Worm (Caenorhabditis elegans) whole organism, young adult: ENCODE measurements around the gene cima-1.
A peak's percentile ranks its signal among the peaks of the same experiment; 100 is the strongest.

Experiments used
- C06A6.2 ChIP-seq: fragments of 200-800 bp; sonication (Bioruptor generic); conservative IDR thresholded peaks from 2 replicates; pipeline ENCODE4 v1.3.6; 2022; ENCODE audit warnings: missing genetic modification characterization, missing compliant biosample characterization
- F10E7.11 ChIP-seq: sonication (generic microtip); optimal IDR thresholded peaks from 2 replicates; lab custom pipeline; 2017; ENCODE audit warnings: mild to moderate bottlenecking, missing genetic modification characterization, moderate library complexity, missing compliant biosample characterization
- F33H1.4 ChIP-seq: fragments of 200-800 bp; sonication (Bioruptor generic); IDR thresholded peaks from 2 replicates; pipeline ENCODE4 v1.3.6; 2022; ENCODE audit warnings: missing genetic modification reagents, missing genetic modification characterization, missing compliant biosample characterization
- F49E8.2 ChIP-seq: sonication (generic microtip); optimal IDR thresholded peaks from 3 replicates; lab custom pipeline; 2017; ENCODE audit warnings: missing genetic modification characterization, mild to moderate bottlenecking, missing compliant biosample characterization, antibody characterized with exemption, moderate library complexity; ENCODE audit not compliant: insufficient read depth
- F57C9.4 ChIP-seq: sonication (generic microtip); optimal IDR thresholded peaks from 2 replicates; lab custom pipeline; 2017; ENCODE audit warnings: mild to moderate bottlenecking, missing genetic modification characterization, missing compliant biosample characterization
- K11D2.4 ChIP-seq: fragments of 200-800 bp; sonication (Bioruptor generic); IDR thresholded peaks from 2 replicates; pipeline ENCODE4 v1.3.6; 2022; ENCODE audit warnings: missing genetic modification reagents, missing genetic modification characterization, missing compliant biosample characterization
- Y53F4B.3 ChIP-seq: fragments of 200-800 bp; sonication (Bioruptor generic); IDR thresholded peaks from 2 replicates; pipeline ENCODE4 v1.3.6; 2022; ENCODE audit warnings: missing genetic modification reagents, missing genetic modification characterization, missing compliant biosample characterization
- ZK185.1 ChIP-seq: sonication (generic microtip); optimal IDR thresholded peaks from 2 replicates; lab custom pipeline; 2016; ENCODE audit warnings: mild to moderate bottlenecking, missing genetic modification characterization, missing compliant biosample characterization; ENCODE audit not compliant: poor library complexity, severe bottlenecking
- athp-1 ChIP-seq: sonication (generic microtip); optimal IDR thresholded peaks from 2 replicates; lab custom pipeline; 2017; ENCODE audit warnings: mild to moderate bottlenecking, missing genetic modification characterization, missing compliant biosample characterization
- attf-6 ChIP-seq: fragments of 200-800 bp; sonication (Bioruptor generic); IDR thresholded peaks from 2 replicates; pipeline ENCODE4 v1.3.6; 2022; ENCODE audit warnings: missing genetic modification reagents, missing genetic modification characterization, missing compliant biosample characterization
- ceh-40 ChIP-seq: fragments of 200-800 bp; sonication (Bioruptor generic); IDR thresholded peaks from 2 replicates; pipeline ENCODE4 v1.3.6; 2022; ENCODE audit warnings: missing genetic modification characterization, missing compliant biosample characterization
- ceh-79 ChIP-seq: sonication (generic microtip); optimal IDR thresholded peaks from 2 replicates; lab custom pipeline; 2017; ENCODE audit warnings: mild to moderate bottlenecking, missing genetic modification characterization, missing compliant biosample characterization
- chd-7 ChIP-seq: sonication (generic microtip); optimal IDR thresholded peaks from 2 replicates; lab custom pipeline; 2016; ENCODE audit warnings: mild to moderate bottlenecking, missing genetic modification characterization, moderate library complexity, missing compliant biosample characterization
- dox-1 ChIP-seq: fragments of 200-800 bp; sonication (Bioruptor generic); IDR thresholded peaks from 2 replicates; pipeline ENCODE4 v1.3.6; 2022; ENCODE audit warnings: missing genetic modification reagents, missing genetic modification characterization, missing compliant biosample characterization
- efl-1 ChIP-seq: fragments of 150-350 bp; optimal IDR thresholded peaks from 2 replicates; lab custom pipeline; 2014; ENCODE audit warnings: missing biosample characterization, missing genetic modification reagents, missing genetic modification characterization
- egl-44 ChIP-seq: fragments of 200-800 bp; sonication (Bioruptor generic); IDR thresholded peaks from 2 replicates; pipeline ENCODE4 v1.3.6; 2022; ENCODE audit warnings: missing genetic modification reagents, missing genetic modification characterization, missing compliant biosample characterization
- gei-17 ChIP-seq: fragments of 200-800 bp; sonication (Bioruptor generic); optimal IDR thresholded peaks from 2 replicates; lab custom pipeline; 2018; ENCODE audit warnings: mild to moderate bottlenecking, missing genetic modification characterization, missing compliant biosample characterization
- hmg-20 ChIP-seq: fragments of 200-800 bp; sonication (Bioruptor generic); IDR thresholded peaks from 2 replicates; pipeline ENCODE4 v1.3.6; 2022; ENCODE audit warnings: missing genetic modification reagents, missing genetic modification characterization, missing compliant biosample characterization
- lin-26 ChIP-seq: fragments of 200-800 bp; sonication (Bioruptor generic); IDR thresholded peaks from 2 replicates; pipeline ENCODE4 v1.3.6; 2022; ENCODE audit warnings: missing genetic modification reagents, missing genetic modification characterization, missing compliant biosample characterization
- lin-35 ChIP-seq, 3 experiments: fragments of 150-350 bp in 2 of 3; sonication (generic microtip) in 1 of 3; optimal IDR thresholded peaks; 2 replicates each; lab custom pipeline; 2014 to 2018; ENCODE audit warnings: missing biosample characterization in 3 of 3, missing genetic modification characterization in 3 of 3, missing genetic modification reagents in 3 of 3
- madf-3 ChIP-seq: fragments of 200-800 bp; sonication (Bioruptor generic); IDR thresholded peaks from 2 replicates; pipeline ENCODE4 v1.3.6; 2022; ENCODE audit warnings: missing genetic modification reagents, missing genetic modification characterization, missing compliant biosample characterization
- madf-8 ChIP-seq: fragments of 200-800 bp; sonication (Bioruptor generic); conservative IDR thresholded peaks from 2 replicates; pipeline ENCODE4 v1.3.6; 2022; ENCODE audit warnings: missing genetic modification reagents, missing genetic modification characterization, missing compliant biosample characterization
- nhr-120 ChIP-seq: fragments of 200-800 bp; sonication (Bioruptor generic); IDR thresholded peaks from 2 replicates; pipeline ENCODE4 v1.3.6; 2022; ENCODE audit warnings: missing genetic modification characterization, missing compliant biosample characterization
- nhr-80 ChIP-seq: sonication (generic microtip); optimal IDR thresholded peaks from 2 replicates; lab custom pipeline; 2016; ENCODE audit warnings: missing genetic modification characterization, missing compliant biosample characterization
- nhr-90 ChIP-seq: sonication (generic microtip); optimal IDR thresholded peaks from 2 replicates; lab custom pipeline; 2016; ENCODE audit warnings: missing genotype, mild to moderate bottlenecking, missing genetic modification characterization, missing compliant biosample characterization
- sea-2 ChIP-seq: fragments of 200-800 bp; sonication (Bioruptor generic); IDR thresholded peaks from 2 replicates; pipeline ENCODE4 v1.3.6; 2022; ENCODE audit warnings: missing genetic modification characterization, missing compliant biosample characterization
- snpc-1.1 ChIP-seq: sonication (generic microtip); optimal IDR thresholded peaks from 2 replicates; lab custom pipeline; 2017; ENCODE audit warnings: missing genetic modification characterization, mild to moderate bottlenecking, missing compliant biosample characterization, antibody characterized with exemption, moderate library complexity, missing genotype, missing genetic modification reagents; ENCODE audit not compliant: insufficient read depth
- snpc-4 ChIP-seq, 5 experiments: fragments of 150-350 bp in 1 of 5; sonication (generic microtip) in 4 of 5; optimal IDR thresholded peaks; 2 replicates each; lab custom pipeline; 2014 to 2018; ENCODE audit warnings: missing genetic modification characterization in 5 of 5, missing biosample characterization in 3 of 5, antibody characterized with exemption in 2 of 5, mild to moderate bottlenecking in 2 of 5, missing compliant biosample characterization in 2 of 5, missing genotype in 2 of 5, moderate library complexity in 2 of 5, missing genetic modification reagents in 1 of 5
- zfh-2 ChIP-seq: fragments of 200-800 bp; sonication (Bioruptor generic); conservative IDR thresholded peaks from 2 replicates; pipeline ENCODE4 v1.3.6; 2022; ENCODE audit warnings: missing genetic modification reagents, missing genetic modification characterization, missing compliant biosample characterization
- ztf-18 ChIP-seq: sonication (generic microtip); optimal IDR thresholded peaks from 2 replicates; lab custom pipeline; 2016; ENCODE audit warnings: missing genotype, mild to moderate bottlenecking, missing genetic modification characterization, missing compliant biosample characterization
- ztf-22 ChIP-seq: fragments of 200-800 bp; sonication (Bioruptor generic); optimal IDR thresholded peaks from 2 replicates; lab custom pipeline; 2018; ENCODE audit warnings: mild to moderate bottlenecking, missing genetic modification characterization, moderate library complexity, missing compliant biosample characterization
- ztf-26 ChIP-seq: sonication (generic microtip); optimal IDR thresholded peaks from 2 replicates; lab custom pipeline; 2017; ENCODE audit warnings: missing genetic modification characterization, missing compliant biosample characterization
- ztf-28 ChIP-seq: fragments of 200-800 bp; sonication (Bioruptor generic); IDR thresholded peaks from 2 replicates; pipeline ENCODE4 v1.3.6; 2022; ENCODE audit warnings: missing genetic modification reagents, missing genetic modification characterization, missing compliant biosample characterization
- ztf-6 ChIP-seq: fragments of 200-800 bp; sonication (Bioruptor generic); IDR thresholded peaks from 2 replicates; pipeline ENCODE4 v1.3.6; 2022; ENCODE audit warnings: missing genetic modification reagents, missing genetic modification characterization, missing compliant biosample characterization

Gene cima-1

ce11 chrIV:7651120-7651519 lies at the start of gene cima-1:
Gene cima-1 (plus strand): TSS chrIV:7651459.
- TF ChIP-seq egl-44 (GFP tag; lab: Robert Waterston, UW), result no peak
- TF ChIP-seq nhr-120, result no peak
- no peak for TF ChIP-seq F57C9.4 (tag; lab: Kevin White, UChicago)
- no peak for TF ChIP-seq madf-3
- no peak for TF ChIP-seq madf-8 (GFP tag; lab: Robert Waterston, UW)
- TF ChIP-seq F10E7.11 (tag; lab: Kevin White, UChicago), result no peak
- TF ChIP-seq lin-26 (GFP tag; lab: Robert Waterston, UW), result no peak
- TF ChIP-seq ztf-28 (GFP tag; lab: Robert Waterston, UW), result no peak
- no peak for TF ChIP-seq ztf-18 (tag; lab: Kevin White, UChicago)
- no peak for TF ChIP-seq sea-2 (GFP tag; lab: Robert Waterston, UW)
- TF ChIP-seq ceh-40 (GFP tag; lab: Robert Waterston, UW), result no peak
- TF ChIP-seq, all 124 proteins: peak for 0

- TF ChIP-seq ceh-79 (no peak), zfh-2 (0 out of 2 replicates have a peak, but pooled peaks have one; percentile 8)
Observed at ce11 chrIV:7605413-7605812, 45.8 kb upstream of the cima-1 start.

- TF ChIP-seq ceh-40 (GFP tag; lab: Robert Waterston, UW) (no peak), ztf-22 (no peak), attf-6 (no peak), K11D2.4 (no peak)
Observed at ce11 chrIV:7608111-7608510, 43.1 kb upstream of the cima-1 start.

ce11 chrIV:7611396-7611795 lies 39.9 kb upstream of the cima-1 start:
- TF ChIP-seq C06A6.2 (no peak), zfh-2 (peak; percentile 32; the same call in 1 of the 2 replicates)

- TF ChIP-seq ztf-6 (no peak), efl-1 (GFP tag; lab: Kevin White, UChicago) (no peak), attf-6 (no peak), snpc-4 (GFP tag; optimal IDR thresholded peaks at IDR 0.05; lab: Kevin White, UChicago) (no peak), snpc-4 (tag; optimal IDR thresholded peaks at IDR 0.05; lab: Kevin White, UChicago) (no peak), F33H1.4 (no peak), dox-1 (GFP tag; lab: Robert Waterston, UW) (no peak), ZK185.1 (tag; lab: Kevin White, UChicago) (no peak), F49E8.2 (tag; lab: Kevin White, UChicago) (no peak), gei-17 (GFP tag; lab: Kevin White, UChicago) (no peak), nhr-80 (tag; lab: Kevin White, UChicago) (no peak), snpc-1.1 (tag; lab: Kevin White, UChicago) (no peak), lin-35 (GFP tag; optimal IDR thresholded peaks at IDR 0.05; lab: Kevin White, UChicago) (no peak), athp-1 (tag; lab: Kevin White, UChicago) (no peak), chd-7 (tag; lab: Kevin White, UChicago) (no peak), ztf-26 (no peak), nhr-90 (no peak), hmg-20 (no peak), ztf-28 (GFP tag; lab: Robert Waterston, UW) (no peak), Y53F4B.3 (no peak)
Observed at ce11 chrIV:7612523-7612922, 38.7 kb upstream of the cima-1 start.
